Worm (Caenorhabditis elegans) whole organism, L4/young adult: ENCODE results near the gene Y56A3A.31.
A peak's percentile ranks its signal among the peaks of the same experiment; 100 is the strongest.

Experiments used
- W03F9.2 ChIP-seq: fragments of 150-350 bp; optimal IDR thresholded peaks from 2 replicates; lab custom pipeline; 2014; ENCODE audit warnings: missing biosample characterization, missing genetic modification characterization
- dao-5 ChIP-seq: sonication (generic microtip); optimal IDR thresholded peaks from 2 replicates; lab custom pipeline; 2016; ENCODE audit warnings: missing genotype, missing genetic modification characterization, moderate library complexity, missing compliant biosample characterization
- him-1 ChIP-seq: sonication (generic microtip); optimal IDR thresholded peaks from 2 replicates; lab custom pipeline; 2016; ENCODE audit warnings: missing genotype, missing genetic modification reagents, missing genetic modification characterization, missing compliant biosample characterization

The Y56A3A.31 gene

DNA sequence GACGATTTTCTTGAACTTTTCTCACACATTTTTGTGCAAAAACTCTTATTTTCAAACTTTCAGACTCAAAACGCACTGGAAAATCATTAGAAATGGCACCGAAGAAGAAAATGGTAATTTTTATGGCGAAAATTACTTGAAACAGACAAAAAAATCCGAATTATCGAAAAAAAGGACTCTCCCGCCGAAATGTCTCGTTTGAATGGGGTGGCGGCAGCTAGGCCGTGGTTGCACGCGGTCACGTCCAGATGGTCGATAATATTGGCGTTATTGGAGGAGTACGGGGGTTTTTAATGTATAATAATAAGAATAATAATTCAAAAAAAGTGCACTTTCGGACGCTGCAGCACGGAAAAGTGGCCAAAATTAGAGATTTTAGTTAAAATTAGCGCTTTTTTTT, at the start of gene Y56A3A.31:
TSS of gene Y56A3A.31 (plus strand) at position 64 of the 400 bp plus-strand sequence.
- no peak for TF ChIP-seq him-1 (tag; lab: Kevin White, UChicago)
- no peak for TF ChIP-seq dao-5 (tag; lab: Kevin White, UChicago)
- TF ChIP-seq W03F9.2 (tag; lab: Kevin White, UChicago) = no peak

DNA sequence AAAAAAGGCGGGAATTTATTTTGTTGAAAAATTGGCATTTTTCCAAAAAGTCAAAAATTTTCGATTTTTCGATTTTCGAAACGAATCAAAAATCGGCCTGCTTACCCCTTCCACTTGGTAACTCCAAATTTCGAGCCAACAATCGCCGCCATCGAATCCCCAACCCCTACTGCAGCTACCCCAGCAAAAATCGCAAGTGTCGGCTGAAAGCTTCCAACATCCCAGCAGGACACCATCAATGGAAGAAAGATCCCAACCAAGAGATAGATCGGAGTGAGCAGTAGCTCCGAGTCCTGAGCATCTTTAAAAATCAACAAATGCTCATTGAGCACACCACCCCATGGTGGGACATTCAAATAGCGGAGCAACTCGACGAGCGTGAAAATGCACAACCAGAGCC, 43.4 kb upstream of the Y56A3A.31 start:
- TF ChIP-seq W03F9.2 (tag; lab: Kevin White, UChicago) (no peak), him-1 (tag; lab: Kevin White, UChicago) (no peak), dao-5 (tag; lab: Kevin White, UChicago) (no peak)

DNA sequence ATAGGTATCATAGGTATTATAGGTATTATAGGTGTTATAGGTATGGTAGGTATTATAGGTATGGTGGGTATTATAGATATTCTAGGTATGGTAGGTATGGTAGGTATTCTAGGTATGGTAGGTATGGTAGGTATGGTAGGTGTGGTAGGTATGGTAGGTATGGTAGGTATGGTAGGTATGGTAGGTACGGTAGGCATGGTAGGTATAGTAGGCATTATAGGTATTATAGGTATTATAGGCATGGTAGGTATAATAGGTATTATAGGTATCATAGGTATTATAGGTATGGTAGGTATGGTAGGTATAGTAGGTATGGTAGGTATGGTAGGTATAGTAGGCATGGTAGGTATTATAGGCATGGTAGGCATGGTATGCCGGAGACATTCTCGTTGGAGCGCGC, 42.3 kb upstream of the Y56A3A.31 start:
- TF ChIP-seq him-1 (tag; lab: Kevin White, UChicago) (no peak), W03F9.2 (tag; lab: Kevin White, UChicago) (no peak), dao-5 (tag; lab: Kevin White, UChicago) (no peak)

DNA sequence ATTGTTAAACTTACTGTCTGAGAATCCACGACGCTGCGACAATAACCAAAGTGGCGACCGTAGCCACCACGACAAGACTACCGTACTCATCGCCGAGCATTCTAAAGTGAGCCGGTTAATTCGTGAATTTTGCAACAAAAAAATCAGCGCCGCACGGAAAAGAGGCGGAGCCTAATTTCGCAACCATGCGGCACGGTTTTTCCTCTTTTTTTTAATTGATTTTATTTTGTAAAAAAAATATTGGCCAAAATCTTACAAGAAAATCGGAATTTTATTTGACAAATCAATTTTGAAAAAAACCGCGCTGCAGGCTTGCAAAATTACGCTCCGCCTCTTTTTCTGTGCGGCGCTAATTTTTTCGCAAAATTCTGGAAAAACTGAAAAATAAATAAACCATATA, 40.7 kb upstream of the Y56A3A.31 start, which contains the start of gene dolk-1:
TSS of gene dolk-1 (minus strand) at position 101 of the 400 bp plus-strand sequence.
- no peak for TF ChIP-seq dao-5 (tag; lab: Kevin White, UChicago)
- TF ChIP-seq W03F9.2 (tag; lab: Kevin White, UChicago) = no peak
- TF ChIP-seq him-1 (tag; lab: Kevin White, UChicago) = no peak

- no peak for TF ChIP-seq him-1 (tag; lab: Kevin White, UChicago)
These were observed 39.0 kb upstream of the Y56A3A.31 start for ce11 chrIII:11935032-11935947.

DNA sequence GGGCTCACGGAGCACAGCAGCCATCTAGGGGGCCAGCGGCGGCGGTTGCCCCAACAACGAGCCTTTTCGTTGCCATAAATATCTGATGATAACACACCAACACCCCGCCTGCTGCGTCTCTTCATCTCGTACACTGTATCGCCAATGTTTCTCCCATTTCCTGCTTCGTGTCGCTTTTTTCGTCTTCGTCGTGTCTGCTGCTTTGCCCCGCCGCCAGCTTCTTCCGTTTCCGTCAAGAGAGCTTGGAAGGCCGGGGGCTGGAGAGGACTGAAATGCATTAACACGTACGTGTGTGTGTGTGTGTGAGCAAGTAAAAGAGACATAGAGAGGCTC, 38.4 kb upstream of the Y56A3A.31 start:
- TF ChIP-seq W03F9.2 (tag; lab: Kevin White, UChicago) = no peak
- no peak for TF ChIP-seq him-1 (tag; lab: Kevin White, UChicago)
- no peak for TF ChIP-seq dao-5 (tag; lab: Kevin White, UChicago)

DNA sequence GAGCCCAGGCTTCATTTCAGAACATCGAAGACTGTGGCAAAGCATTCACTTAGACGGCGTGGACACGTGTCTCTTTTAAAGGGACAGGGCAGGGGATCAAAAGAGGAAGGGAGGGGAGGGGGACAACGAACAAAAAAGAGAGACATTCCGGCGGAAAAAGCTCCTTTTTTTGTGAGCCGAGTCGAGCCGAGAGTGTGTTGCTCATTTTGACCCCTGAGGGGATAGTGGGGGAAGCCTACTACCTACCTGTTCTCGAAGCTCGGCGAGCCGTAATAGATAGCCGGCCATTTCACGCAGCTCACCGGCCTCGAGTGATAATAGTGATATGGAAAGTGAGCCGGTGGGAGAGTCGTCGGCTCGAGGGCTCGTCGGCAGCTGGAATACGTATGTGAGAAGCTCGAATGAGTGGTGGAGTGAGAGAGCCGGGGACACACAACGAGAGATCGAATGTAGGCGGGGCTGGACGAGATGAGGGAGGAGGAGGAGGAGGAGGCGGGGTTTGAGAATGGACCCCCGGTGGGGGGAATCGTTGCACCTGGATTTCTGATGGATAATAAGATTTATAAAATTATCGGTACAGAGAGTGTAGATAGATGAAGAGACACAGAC, 37.5 kb upstream of the Y56A3A.31 start:
- TF ChIP-seq W03F9.2 (tag; lab: Kevin White, UChicago) (no peak), dao-5 (tag; lab: Kevin White, UChicago) (no peak)

- TF ChIP-seq dao-5 (tag; lab: Kevin White, UChicago) = no peak
- TF ChIP-seq W03F9.2 (tag; lab: Kevin White, UChicago) = no peak
- no peak for TF ChIP-seq him-1 (tag; lab: Kevin White, UChicago)
These were observed 36.4 kb upstream of the Y56A3A.31 start for ce11 chrIII:11937911-11938310.

DNA sequence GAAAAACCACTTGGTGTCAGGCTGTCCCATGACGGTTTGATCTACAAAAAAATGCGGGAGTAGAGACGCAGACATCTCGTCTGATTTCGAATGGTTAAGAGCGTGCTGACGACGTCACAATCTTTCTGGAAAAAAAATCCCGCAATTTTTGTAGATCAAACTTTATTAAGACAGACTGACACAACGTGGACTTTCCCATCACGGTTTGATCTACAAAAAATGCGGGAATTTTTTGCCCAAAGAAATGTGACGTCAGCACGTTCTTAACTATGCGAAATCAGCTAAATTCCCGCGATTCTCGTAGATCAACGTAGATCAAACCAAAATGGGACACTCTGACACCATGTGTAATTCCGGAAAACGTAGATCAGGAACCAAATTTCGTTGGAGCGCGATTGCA, 35.8 kb upstream of the Y56A3A.31 start:
- TF ChIP-seq him-1 (tag; lab: Kevin White, UChicago) (no peak), W03F9.2 (tag; lab: Kevin White, UChicago) (no peak), dao-5 (tag; lab: Kevin White, UChicago) (no peak)

DNA sequence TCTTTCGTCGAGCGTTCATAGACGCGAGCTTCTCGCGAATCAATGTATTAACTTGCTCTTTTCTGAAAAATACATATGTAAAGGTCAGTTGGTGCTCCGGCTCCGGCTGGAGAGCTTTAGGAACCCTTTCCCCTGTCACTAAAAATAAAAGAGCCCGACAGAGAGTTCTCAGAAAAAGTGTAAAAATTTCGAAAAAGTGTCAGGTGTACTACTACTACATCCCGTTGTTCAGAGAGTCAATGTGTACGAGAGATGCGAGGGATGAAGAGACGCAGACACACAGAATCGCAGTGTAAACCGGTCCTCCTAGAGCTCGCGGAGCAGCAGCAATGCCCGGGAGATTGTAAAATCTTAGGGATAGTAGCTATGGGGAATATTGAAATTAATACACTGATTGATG, 31.6 kb upstream of the Y56A3A.31 start:
- no peak for TF ChIP-seq W03F9.2 (tag; lab: Kevin White, UChicago)
- TF ChIP-seq dao-5 (tag; lab: Kevin White, UChicago) = no peak
- TF ChIP-seq him-1 (tag; lab: Kevin White, UChicago) = no peak

DNA sequence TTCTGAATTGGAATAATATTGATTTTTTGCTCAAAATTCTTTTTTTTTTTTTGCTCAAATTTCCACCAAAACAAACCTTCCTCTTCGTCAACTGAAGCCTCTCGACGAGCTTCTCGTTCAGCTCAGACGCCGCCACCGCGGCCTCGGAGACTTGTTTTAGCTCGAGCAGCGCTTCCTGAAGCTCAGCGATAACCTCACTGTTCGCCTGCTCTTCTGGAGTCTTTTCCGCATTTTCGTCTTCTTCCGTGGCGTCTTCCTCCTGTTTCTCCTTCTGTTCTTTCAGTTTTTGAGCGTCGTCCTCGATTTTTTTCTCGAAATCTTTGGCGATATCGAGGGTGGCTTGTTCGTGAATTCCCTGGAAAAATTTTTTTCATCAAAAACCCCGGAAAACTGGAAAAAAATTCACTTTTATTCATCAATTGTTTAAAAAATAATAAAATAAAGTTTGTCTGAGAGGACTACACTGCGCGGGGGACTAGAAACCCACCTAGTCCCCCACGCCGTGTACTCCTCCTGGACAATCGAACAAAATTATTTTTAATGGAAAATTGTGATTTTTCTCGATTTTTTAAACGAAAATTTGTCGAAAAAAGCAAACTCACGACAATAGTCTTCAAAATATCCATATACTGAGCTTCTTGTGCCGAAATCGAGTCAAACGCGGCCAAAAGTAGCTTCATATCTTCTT, 28.1 kb upstream of the Y56A3A.31 start:
- TF ChIP-seq W03F9.2 (tag; lab: Kevin White, UChicago) (peak; percentile 74), him-1 (tag; lab: Kevin White, UChicago) (peak; percentile 89), dao-5 (tag; lab: Kevin White, UChicago) (no peak)

DNA sequence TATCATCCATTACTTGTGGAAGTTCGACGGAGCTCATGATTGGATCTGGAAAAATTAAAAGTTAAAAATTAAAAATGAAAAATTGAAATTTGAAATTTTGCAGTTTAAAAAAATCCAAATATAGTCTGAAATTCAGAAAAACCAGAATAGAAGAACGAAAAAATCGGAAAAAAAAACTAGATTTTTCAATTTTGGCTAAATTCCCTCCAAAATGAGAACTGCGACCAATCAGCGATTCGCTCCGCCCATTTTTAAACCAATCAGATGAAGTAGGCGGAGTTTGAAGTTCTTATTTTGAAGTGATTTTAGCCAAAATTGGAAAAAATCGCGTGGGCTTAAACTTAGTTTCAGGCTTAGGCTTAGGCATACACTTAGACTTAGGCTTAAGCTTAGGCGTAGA, 27.3 kb upstream of the Y56A3A.31 start, which contains the start of gene Y56A3A.7:
TSS of gene Y56A3A.7 (minus strand) at position 47 of the 400 bp plus-strand sequence.
- TF ChIP-seq him-1 (tag; lab: Kevin White, UChicago) (no peak), W03F9.2 (tag; lab: Kevin White, UChicago) (no peak), dao-5 (tag; lab: Kevin White, UChicago) (no peak)

- TF ChIP-seq W03F9.2 (tag; lab: Kevin White, UChicago) (no peak), dao-5 (tag; lab: Kevin White, UChicago) (no peak), him-1 (tag; lab: Kevin White, UChicago) (no peak)
These were observed 26.8 kb upstream of the Y56A3A.31 start for ce11 chrIII:11947527-11947926.
